Worm (Caenorhabditis elegans): ENCODE measurements around the gene C49C8.1.
A peak's percentile ranks its signal among the peaks of the same experiment; 100 is the strongest.

C49C8.1 gene

ce11 chrIV:8638761-8639160, 15.6 kb upstream of the C49C8.1 start, which contains the start of gene F42A9.9:
Gene F42A9.9, minus strand, starts transcription at chrIV:8638861.
- no peak for TF ChIP-seq lsy-2 (tag; optimal IDR thresholded peaks at IDR 0.05)

ce11 chrIV:8644432-8644831, 9.9 kb upstream of the C49C8.1 start, which contains the start of gene C49C8.3:
Gene C49C8.3, plus strand, starts transcription at chrIV:8644732.
- TF ChIP-seq Y55F3AM.14 (GFP tag; optimal IDR thresholded peaks at IDR 0.05) (no peak), ZK546.5 (tag; optimal IDR thresholded peaks at IDR 0.05) (no peak), ztf-1 (GFP tag; conservative IDR thresholded peaks at IDR 0.05) (no peak), mdl-1 (tag; optimal IDR thresholded peaks at IDR 0.05) (no peak), nhr-129 (tag; optimal IDR thresholded peaks at IDR 0.05) (no peak), mbf-1 (tag; optimal IDR thresholded peaks at IDR 0.05) (no peak), nhr-77 (tag; optimal IDR thresholded peaks at IDR 0.05) (no peak), ztf-11 (tag; optimal IDR thresholded peaks at IDR 0.05) (no peak)

ce11 chrIV:8648502-8648901, 5.9 kb upstream of the C49C8.1 start, which contains the start of gene cyp-33E1:
Gene cyp-33E1, minus strand, starts transcription at chrIV:8648602.
- TF ChIP-seq C34F6.9 (tag; optimal IDR thresholded peaks at IDR 0.05) (no peak), nhr-237 (tag; optimal IDR thresholded peaks at IDR 0.05) (no peak), unc-55 (GFP tag; optimal IDR thresholded peaks at IDR 0.05) (no peak), ztf-1 (GFP tag; conservative IDR thresholded peaks at IDR 0.05) (no peak), ceh-82 (tag; optimal IDR thresholded peaks at IDR 0.05) (no peak), lin-39 (tag; optimal IDR thresholded peaks at IDR 0.05) (no peak)

ce11 chrIV:8650696-8651095, 3.7 kb upstream of the C49C8.1 start, which contains the start of gene C49C8.2:
Gene C49C8.2, plus strand, starts transcription at chrIV:8651088.
- TF ChIP-seq ztf-4 (tag; optimal IDR thresholded peaks at IDR 0.05) (no peak), skn-1 (tag; optimal IDR thresholded peaks at IDR 0.05) (peak; percentile 57), crh-2 (tag; optimal IDR thresholded peaks at IDR 0.05) (peak; percentile 20), C34F6.9 (tag; optimal IDR thresholded peaks at IDR 0.05) (peak; percentile 20), fos-1 (tag; optimal IDR thresholded peaks at IDR 0.05) (peak; percentile 55), gmeb-1 (tag; optimal IDR thresholded peaks at IDR 0.05) (peak; percentile 17)

- TF ChIP-seq unc-39 (tag; optimal IDR thresholded peaks at IDR 0.05) (no peak), ZK546.5 (tag; optimal IDR thresholded peaks at IDR 0.05) (no peak), zag-1 (tag; optimal IDR thresholded peaks at IDR 0.05) (no peak), lin-11 (tag; optimal IDR thresholded peaks at IDR 0.05) (no peak), nhr-10 (tag; optimal IDR thresholded peaks at IDR 0.05) (no peak), sma-9 (GFP tag; optimal IDR thresholded peaks at IDR 0.05) (no peak), sma-9 (tag; optimal IDR thresholded peaks at IDR 0.05) (no peak), unc-62 (GFP tag; optimal IDR thresholded peaks at IDR 0.05) (no peak), blmp-1 (tag; optimal IDR thresholded peaks at IDR 0.05; ENCODE audit: insufficient read depth) (no peak), peb-1 (tag; optimal IDR thresholded peaks at IDR 0.05) (no peak), elt-1 (tag; optimal IDR thresholded peaks at IDR 0.05) (no peak), unc-55 (GFP tag; optimal IDR thresholded peaks at IDR 0.05) (no peak), crh-2 (tag; optimal IDR thresholded peaks at IDR 0.05) (no peak)
These were observed 2.5 kb upstream of the C49C8.1 start, which contains the start of gene C49C8.8 for ce11 chrIV:8651835-8652234. Gene C49C8.8, plus strand, starts transcription at chrIV:8652135.

ce11 chrIV:8653592-8653991, 786 bp upstream of the C49C8.1 start, which contains the start of gene C49C8.5:
Gene C49C8.5, minus strand, starts transcription at chrIV:8653664.
- TF ChIP-seq aly-2 (tag; optimal IDR thresholded peaks at IDR 0.05) (no peak), C34F6.9 (tag; optimal IDR thresholded peaks at IDR 0.05) (no peak), fos-1 (tag; optimal IDR thresholded peaks at IDR 0.05) (peak; percentile 42)

- TF ChIP-seq F13H6.1 (tag; optimal IDR thresholded peaks at IDR 0.05) (no peak), ztf-4 (tag; optimal IDR thresholded peaks at IDR 0.05) (no peak), nhr-25 (tag; optimal IDR thresholded peaks at IDR 0.05) (no peak), ZK546.5 (tag; optimal IDR thresholded peaks at IDR 0.05) (no peak), sma-9 (GFP tag; optimal IDR thresholded peaks at IDR 0.05) (no peak), sma-9 (tag; optimal IDR thresholded peaks at IDR 0.05) (no peak), lin-11 (tag; optimal IDR thresholded peaks at IDR 0.05) (no peak), peb-1 (tag; optimal IDR thresholded peaks at IDR 0.05) (no peak), ztf-1 (GFP tag; conservative IDR thresholded peaks at IDR 0.05) (no peak), lin-39 (tag; optimal IDR thresholded peaks at IDR 0.05) (no peak), nhr-129 (tag; optimal IDR thresholded peaks at IDR 0.05) (no peak), nhr-10 (tag; optimal IDR thresholded peaks at IDR 0.05) (no peak), blmp-1 (tag; optimal IDR thresholded peaks at IDR 0.05; ENCODE audit: insufficient read depth) (no peak), unc-39 (tag; optimal IDR thresholded peaks at IDR 0.05) (no peak), skn-1 (tag; optimal IDR thresholded peaks at IDR 0.05) (no peak), unc-55 (GFP tag; optimal IDR thresholded peaks at IDR 0.05) (no peak)
These were observed 3.7 kb downstream of the C49C8.1 start, which contains the start of gene C49C8.6 for ce11 chrIV:8658122-8658521. Gene C49C8.6, minus strand, starts transcription at chrIV:8658222.

All from whole organism, L2 larva.